Worm (Caenorhabditis elegans): Measurements from ENCODE around the gene B0507.3.

Gene B0507.3

DNA sequence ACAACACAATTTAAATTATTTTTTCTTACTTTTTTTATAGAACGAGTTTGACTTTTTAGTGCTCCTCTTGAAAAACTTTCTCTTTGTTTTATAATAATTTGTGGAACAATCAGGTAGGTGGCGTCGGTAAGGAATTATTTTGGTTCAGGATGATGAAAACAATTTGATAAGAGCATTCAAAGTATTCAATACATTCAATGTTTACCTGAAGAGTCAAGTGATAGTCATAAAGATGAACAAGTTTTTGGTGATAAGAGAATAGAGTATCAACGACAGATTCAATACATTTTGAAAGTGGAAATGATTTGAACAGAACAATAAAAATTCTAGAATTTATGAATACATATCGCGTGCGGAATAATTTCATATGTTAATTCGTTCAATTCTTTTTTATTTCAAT lies 1.2 kb upstream of the B0507.3 start (continued):
- no peak for TF ChIP-seq Y5F2A.4 (GFP tag; optimal IDR thresholded peaks at IDR 0.05)
- TF ChIP-seq aly-2 (tag; optimal IDR thresholded peaks at IDR 0.05) = no peak
- no peak for TF ChIP-seq mdl-1 (tag; optimal IDR thresholded peaks at IDR 0.05)
- TF ChIP-seq pha-4 (GFP tag; IDR thresholded peaks at IDR 0.05) = no peak
- TF ChIP-seq pha-4 (tag; optimal IDR thresholded peaks at IDR 0.05) = no peak
- no peak for TF ChIP-seq duxl-1 (tag; optimal IDR thresholded peaks at IDR 0.05; ENCODE audit: poor library complexity)
- TF ChIP-seq nhr-42 (GFP tag; IDR thresholded peaks at IDR 0.05) = no peak
- TF ChIP-seq lin-39 (tag; optimal IDR thresholded peaks at IDR 0.05) = no peak

DNA sequence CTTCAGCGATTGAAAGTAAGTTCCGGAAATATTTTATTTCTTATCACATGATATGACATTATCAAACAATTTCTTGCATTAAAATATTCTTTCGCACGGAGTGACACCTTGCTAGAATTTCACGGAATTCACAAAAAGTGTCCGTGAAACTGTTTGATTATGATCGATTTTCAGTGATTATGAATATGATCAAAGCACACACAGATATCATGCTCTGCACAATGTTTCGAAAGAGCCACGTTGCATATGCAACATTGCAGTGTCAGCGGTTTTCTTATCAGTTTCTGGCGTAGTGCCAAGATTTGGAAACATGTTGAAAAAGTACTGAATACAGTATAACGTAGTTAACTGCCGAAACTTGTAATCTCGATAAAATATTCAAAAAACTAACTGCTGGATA lies 445 bp downstream of the B0507.3 start:
- no peak for TF ChIP-seq unc-130 (GFP tag; optimal IDR thresholded peaks at IDR 0.05)
- peak; percentile 54 for TF ChIP-seq nhr-102 (tag; optimal IDR thresholded peaks at IDR 0.05)
- TF ChIP-seq T20F7.1 (GFP tag; optimal IDR thresholded peaks at IDR 0.05) = peak; percentile 26
- peak; percentile 66 for TF ChIP-seq aha-1 (tag)
- peak; percentile 84 for TF ChIP-seq hlh-11 (tag; optimal IDR thresholded peaks at IDR 0.05)
- no peak for TF ChIP-seq snpc-1.2 (GFP tag; IDR thresholded peaks at IDR 0.05)
- peak; percentile 95 for TF ChIP-seq dmd-6 (GFP tag; IDR thresholded peaks at IDR 0.05)
- peak; percentile 86 for TF ChIP-seq tra-1 (GFP tag; IDR thresholded peaks at IDR 0.05)
- TF ChIP-seq daf-12 (tag; optimal IDR thresholded peaks at IDR 0.05) = no peak
- TF ChIP-seq nhr-41 (GFP tag; IDR thresholded peaks at IDR 0.05) = no peak
- no peak for TF ChIP-seq lim-7 (GFP tag; IDR thresholded peaks at IDR 0.05)
- TF ChIP-seq snpc-4 (tag; optimal IDR thresholded peaks at IDR 0.05) = no peak
- TF ChIP-seq dve-1 (tag; optimal IDR thresholded peaks at IDR 0.05; ENCODE audit: insufficient read depth) = peak; percentile 80
- TF ChIP-seq saeg-2 (GFP tag; IDR thresholded peaks at IDR 0.05) = peak; percentile 79
- peak; percentile 66; the same call in 1 of the 2 replicates for TF ChIP-seq php-3 (GFP tag; IDR thresholded peaks at IDR 0.05)
- TF ChIP-seq nhr-25 (tag; optimal IDR thresholded peaks at IDR 0.05; ENCODE audit: borderline replicate concordance, insufficient read depth) = no peak
- no peak for TF ChIP-seq F44E2.7 (GFP tag; IDR thresholded peaks at IDR 0.05)
- peak; percentile 22 for TF ChIP-seq nhr-48 (tag; optimal IDR thresholded peaks at IDR 0.05)
- peak; percentile 76 for TF ChIP-seq nhr-77 (tag; optimal IDR thresholded peaks at IDR 0.05)
- TF ChIP-seq mdl-1 (tag; optimal IDR thresholded peaks at IDR 0.05) = peak in 1 of 2 experiments; percentile 37
- TF ChIP-seq zfp-3 (GFP tag; conservative IDR thresholded peaks at IDR 0.05) = peak; percentile 60; the same call in 1 of the 2 replicates
- TF ChIP-seq lin-1 (GFP tag; IDR thresholded peaks at IDR 0.05) = peak; percentile 88
- TF ChIP-seq fkh-10 (GFP tag; optimal IDR thresholded peaks at IDR 0.05) = no peak
- peak; percentile 42 for TF ChIP-seq mxl-3 (GFP tag; optimal IDR thresholded peaks at IDR 0.05)
- no peak for TF ChIP-seq mxl-2 (GFP tag; conservative IDR thresholded peaks at IDR 0.05)
- TF ChIP-seq pqm-1 (tag; optimal IDR thresholded peaks at IDR 0.05) = peak; percentile 74
- peak; percentile 82 for TF ChIP-seq nhr-28 (tag; optimal IDR thresholded peaks at IDR 0.05)
- TF ChIP-seq ztf-11 (tag; optimal IDR thresholded peaks at IDR 0.05) = no peak
- TF ChIP-seq daf-16 (GFP tag; optimal IDR thresholded peaks at IDR 0.05) = peak in 1 of 2 experiments; percentile 12
- peak; percentile 80 for TF ChIP-seq daf-16 (tag; optimal IDR thresholded peaks at IDR 0.05)

DNA sequence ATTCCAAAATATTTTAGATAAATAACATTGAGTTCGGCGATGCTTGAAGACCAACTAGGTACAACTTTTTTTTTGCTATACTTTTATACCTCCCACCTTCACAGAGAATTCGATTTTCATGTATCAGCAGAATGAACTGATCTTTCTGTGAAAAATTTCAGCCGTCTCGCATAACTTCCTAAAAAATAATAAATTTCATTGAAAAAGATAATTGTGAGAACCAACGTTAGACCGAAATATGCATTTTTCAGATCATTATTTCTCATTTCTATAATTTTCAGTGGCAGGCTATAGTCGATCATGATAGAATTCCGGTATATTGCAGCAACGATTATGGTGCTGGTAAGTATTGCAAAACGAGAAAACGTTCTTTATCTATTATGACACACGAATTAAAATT lies 2.9 kb downstream of the B0507.3 start, which contains the start of gene srx-115:
TSS of gene srx-115 (plus strand) at position 301 of the 400 bp plus-strand sequence.
- TF ChIP-seq spr-3 (GFP tag; optimal IDR thresholded peaks at IDR 0.05) (no peak), Y75B8A.6 (GFP tag; IDR thresholded peaks at IDR 0.05) (no peak), snpc-4 (tag; optimal IDR thresholded peaks at IDR 0.05) (no peak), ZK546.5 (tag; optimal IDR thresholded peaks at IDR 0.05) (no peak), egl-27 (tag; optimal IDR thresholded peaks at IDR 0.05) (no peak), lin-39 (tag; optimal IDR thresholded peaks at IDR 0.05) (no peak), nhr-6 (tag; optimal IDR thresholded peaks at IDR 0.05) (no peak), T26A8.4 (GFP tag; IDR thresholded peaks at IDR 0.05) (no peak), ztf-11 (tag; optimal IDR thresholded peaks at IDR 0.05) (no peak), nhr-42 (GFP tag; IDR thresholded peaks at IDR 0.05) (no peak)
